Worm (Caenorhabditis elegans) whole organism, young adult: ENCODE measurements around the gene ugt-19.

Experiments
- B0035.1 ChIP-seq: sonication (generic microtip); optimal IDR thresholded peaks from 2 replicates; lab custom pipeline; 2016; ENCODE audit warnings: missing genetic modification characterization, mild to moderate bottlenecking, missing compliant biosample characterization, missing genotype, missing genetic modification reagents
- C06A6.2 ChIP-seq: fragments of 200-800 bp; sonication (Bioruptor generic); conservative IDR thresholded peaks from 2 replicates; pipeline ENCODE4 v1.3.6; 2022; ENCODE audit warnings: missing genetic modification characterization, missing compliant biosample characterization
- D2030.7 ChIP-seq: fragments of 200-800 bp; sonication (Bioruptor generic); IDR thresholded peaks from 2 replicates; pipeline ENCODE4 v1.3.6; 2022; ENCODE audit warnings: missing genetic modification reagents, missing genetic modification characterization, missing compliant biosample characterization
- F22D6.2 ChIP-seq: sonication (generic microtip); optimal IDR thresholded peaks from 2 replicates; lab custom pipeline; 2016; ENCODE audit warnings: mild to moderate bottlenecking, missing genetic modification characterization, missing compliant biosample characterization
- F49E8.2 ChIP-seq: sonication (generic microtip); optimal IDR thresholded peaks from 3 replicates; lab custom pipeline; 2017; ENCODE audit warnings: missing genetic modification characterization, mild to moderate bottlenecking, missing compliant biosample characterization, antibody characterized with exemption, moderate library complexity; ENCODE audit not compliant: insufficient read depth
- F52B5.7 ChIP-seq: sonication (generic microtip); optimal IDR thresholded peaks from 2 replicates; lab custom pipeline; 2016; ENCODE audit warnings: mild to moderate bottlenecking, missing genetic modification characterization, missing compliant biosample characterization
- F57A8.1 ChIP-seq: fragments of 200-800 bp; sonication (Bioruptor generic); optimal IDR thresholded peaks from 2 replicates; lab custom pipeline; 2018; ENCODE audit warnings: mild to moderate bottlenecking, missing genetic modification characterization, moderate library complexity, missing compliant biosample characterization
- F57C9.4 ChIP-seq: sonication (generic microtip); optimal IDR thresholded peaks from 2 replicates; lab custom pipeline; 2017; ENCODE audit warnings: mild to moderate bottlenecking, missing genetic modification characterization, missing compliant biosample characterization
- K12H6.12 ChIP-seq: fragments of 200-800 bp; sonication (Bioruptor generic); optimal IDR thresholded peaks from 2 replicates; lab custom pipeline; 2018; ENCODE audit warnings: mild to moderate bottlenecking, missing genetic modification characterization, missing compliant biosample characterization
- Y56A3A.18 ChIP-seq: fragments of 200-800 bp; sonication (Bioruptor generic); IDR thresholded peaks from 2 replicates; pipeline ENCODE4 v1.3.6; 2022; ENCODE audit warnings: missing genetic modification reagents, missing genetic modification characterization, missing compliant biosample characterization
- Y67H2A.10 ChIP-seq: fragments of 200-800 bp; sonication (Bioruptor generic); conservative IDR thresholded peaks from 2 replicates; pipeline ENCODE4 v1.3.6; 2022; ENCODE audit warnings: missing genetic modification reagents, missing genetic modification characterization, missing compliant biosample characterization
- Y95B8A.8 ChIP-seq: fragments of 200-800 bp; sonication (Bioruptor generic); IDR thresholded peaks from 2 replicates; pipeline ENCODE4 v1.3.6; 2022; ENCODE audit warnings: missing genetic modification reagents, missing genetic modification characterization, missing compliant biosample characterization
- athp-1 ChIP-seq: sonication (generic microtip); optimal IDR thresholded peaks from 2 replicates; lab custom pipeline; 2017; ENCODE audit warnings: mild to moderate bottlenecking, missing genetic modification characterization, missing compliant biosample characterization
- attf-5 ChIP-seq: fragments of 200-800 bp; sonication (Bioruptor generic); optimal IDR thresholded peaks from 2 replicates; lab custom pipeline; 2018; ENCODE audit warnings: mild to moderate bottlenecking, missing genetic modification characterization, missing compliant biosample characterization
- bed-2 ChIP-seq: fragments of 200-800 bp; sonication (Bioruptor generic); IDR thresholded peaks from 2 replicates; pipeline ENCODE4 v1.3.6; 2022; ENCODE audit warnings: missing genetic modification reagents, missing genetic modification characterization, missing compliant biosample characterization
- die-1 ChIP-seq: sonication (generic microtip); optimal IDR thresholded peaks from 2 replicates; lab custom pipeline; 2016; ENCODE audit warnings: missing genotype, mild to moderate bottlenecking, missing genetic modification characterization, missing compliant biosample characterization
- dpff-1 ChIP-seq: sonication (generic microtip); optimal IDR thresholded peaks from 2 replicates; lab custom pipeline; 2017; ENCODE audit warnings: mild to moderate bottlenecking, missing genetic modification characterization, missing compliant biosample characterization
- dpl-1 ChIP-seq: fragments of 150-350 bp; optimal IDR thresholded peaks from 2 replicates; lab custom pipeline; 2014; ENCODE audit warnings: missing biosample characterization, missing genetic modification reagents, missing genetic modification characterization
- efl-1 ChIP-seq: fragments of 150-350 bp; optimal IDR thresholded peaks from 2 replicates; lab custom pipeline; 2014; ENCODE audit warnings: missing biosample characterization, missing genetic modification reagents, missing genetic modification characterization
- egl-18 ChIP-seq: fragments of 200-800 bp; sonication (Bioruptor generic); IDR thresholded peaks from 2 replicates; pipeline ENCODE4 v1.3.6; 2022; ENCODE audit warnings: missing genetic modification reagents, missing genetic modification characterization, missing compliant biosample characterization
- hlh-26 ChIP-seq: fragments of 200-800 bp; sonication (Bioruptor generic); conservative IDR thresholded peaks from 2 replicates; pipeline ENCODE4 v1.3.6; 2022; ENCODE audit warnings: missing genetic modification reagents, missing genetic modification characterization, missing compliant biosample characterization
- hmg-1.2 ChIP-seq: fragments of 200-800 bp; sonication (Bioruptor generic); IDR thresholded peaks from 2 replicates; pipeline ENCODE4 v1.3.6; 2022; ENCODE audit warnings: missing genetic modification reagents, missing genetic modification characterization, missing compliant biosample characterization
- hmg-20 ChIP-seq: fragments of 200-800 bp; sonication (Bioruptor generic); IDR thresholded peaks from 2 replicates; pipeline ENCODE4 v1.3.6; 2022; ENCODE audit warnings: missing genetic modification reagents, missing genetic modification characterization, missing compliant biosample characterization
- hrde-1 ChIP-seq: sonication (generic microtip); optimal IDR thresholded peaks from 2 replicates; lab custom pipeline; 2016; ENCODE audit warnings: missing genetic modification characterization, mild to moderate bottlenecking, missing compliant biosample characterization, moderate library complexity, missing genotype, missing genetic modification reagents, borderline replicate concordance
- lin-26 ChIP-seq: fragments of 200-800 bp; sonication (Bioruptor generic); IDR thresholded peaks from 2 replicates; pipeline ENCODE4 v1.3.6; 2022; ENCODE audit warnings: missing genetic modification reagents, missing genetic modification characterization, missing compliant biosample characterization
- lin-40 ChIP-seq: sonication (generic microtip); optimal IDR thresholded peaks from 2 replicates; lab custom pipeline; 2016; ENCODE audit warnings: missing genetic modification characterization, mild to moderate bottlenecking, missing compliant biosample characterization, missing genotype, missing genetic modification reagents
- madf-8 ChIP-seq: fragments of 200-800 bp; sonication (Bioruptor generic); conservative IDR thresholded peaks from 2 replicates; pipeline ENCODE4 v1.3.6; 2022; ENCODE audit warnings: missing genetic modification reagents, missing genetic modification characterization, missing compliant biosample characterization
- nfya-2 ChIP-seq: fragments of 200-800 bp; sonication (Bioruptor generic); IDR thresholded peaks from 2 replicates; pipeline ENCODE4 v1.3.6; 2022; ENCODE audit warnings: missing genetic modification reagents, missing genetic modification characterization, missing compliant biosample characterization
- nhr-120 ChIP-seq: fragments of 200-800 bp; sonication (Bioruptor generic); IDR thresholded peaks from 2 replicates; pipeline ENCODE4 v1.3.6; 2022; ENCODE audit warnings: missing genetic modification characterization, missing compliant biosample characterization
- nhr-179 ChIP-seq: sonication (generic microtip); optimal IDR thresholded peaks from 2 replicates; lab custom pipeline; 2016; ENCODE audit warnings: mild to moderate bottlenecking, missing genetic modification characterization, missing compliant biosample characterization
- nhr-27 ChIP-seq: fragments of 200-800 bp; sonication (Bioruptor generic); optimal IDR thresholded peaks from 2 replicates; lab custom pipeline; 2018; ENCODE audit warnings: mild to moderate bottlenecking, missing genetic modification characterization, moderate library complexity, missing compliant biosample characterization
- sdz-38 ChIP-seq: sonication (generic microtip); optimal IDR thresholded peaks from 2 replicates; lab custom pipeline; 2016; ENCODE audit warnings: missing genotype, missing genetic modification characterization, missing compliant biosample characterization
- sea-2 ChIP-seq: fragments of 200-800 bp; sonication (Bioruptor generic); IDR thresholded peaks from 2 replicates; pipeline ENCODE4 v1.3.6; 2022; ENCODE audit warnings: missing genetic modification characterization, missing compliant biosample characterization
- snpc-4 ChIP-seq, 5 experiments: fragments of 150-350 bp in 1 of 5; sonication (generic microtip) in 4 of 5; optimal IDR thresholded peaks; 2 replicates each; lab custom pipeline; 2014 to 2018; ENCODE audit warnings: missing genetic modification characterization in 5 of 5, missing biosample characterization in 3 of 5, antibody characterized with exemption in 2 of 5, mild to moderate bottlenecking in 2 of 5, missing compliant biosample characterization in 2 of 5, missing genotype in 2 of 5, moderate library complexity in 2 of 5, missing genetic modification reagents in 1 of 5
- somi-1 ChIP-seq: fragments of 200-800 bp; sonication (Bioruptor generic); optimal IDR thresholded peaks from 2 replicates; lab custom pipeline; 2018; ENCODE audit warnings: mild to moderate bottlenecking, missing genetic modification characterization, missing compliant biosample characterization
- tbp1 ChIP-seq: fragments of 200-800 bp; sonication (Bioruptor generic); optimal IDR thresholded peaks from 2 replicates; lab custom pipeline; 2018; ENCODE audit warnings: mild to moderate bottlenecking, missing genetic modification characterization, missing compliant biosample characterization
- tlf-1 ChIP-seq: fragments of 200-800 bp; sonication (Bioruptor generic); optimal IDR thresholded peaks from 2 replicates; lab custom pipeline; 2018; ENCODE audit warnings: mild to moderate bottlenecking, missing genetic modification characterization, missing compliant biosample characterization
- xnd-1 ChIP-seq: sonication (generic microtip); optimal IDR thresholded peaks from 2 replicates; lab custom pipeline; 2016; ENCODE audit warnings: missing genotype, missing genetic modification reagents, missing genetic modification characterization, missing compliant biosample characterization
- zfh-2 ChIP-seq: fragments of 200-800 bp; sonication (Bioruptor generic); conservative IDR thresholded peaks from 2 replicates; pipeline ENCODE4 v1.3.6; 2022; ENCODE audit warnings: missing genetic modification reagents, missing genetic modification characterization, missing compliant biosample characterization
- ztf-25 ChIP-seq: fragments of 200-800 bp; sonication (Bioruptor generic); IDR thresholded peaks from 2 replicates; pipeline ENCODE4 v1.3.6; 2022; ENCODE audit warnings: missing genetic modification reagents, missing genetic modification characterization, missing compliant biosample characterization

ugt-19 gene

ce11 chrIV:6097040-6097928 is 17.5 kb upstream of the ugt-19 start (continued):
- TF ChIP-seq F52B5.7 (tag; lab: Kevin White, UChicago) = no peak
- TF ChIP-seq bed-2 (GFP tag; lab: Robert Waterston, UW) = no peak
- TF ChIP-seq hlh-26 = no peak
- TF ChIP-seq attf-5 = peak; percentile 52
- no peak for TF ChIP-seq dpl-1 (GFP tag; lab: Kevin White, UChicago)
- no peak for TF ChIP-seq F57C9.4 (tag; lab: Kevin White, UChicago)
- no peak for TF ChIP-seq Y95B8A.8 (GFP tag; lab: Robert Waterston, UW)
- TF ChIP-seq tlf-1 (GFP tag; lab: Kevin White, UChicago) = no peak
- no peak for TF ChIP-seq F22D6.2 (tag; lab: Kevin White, UChicago)
- no peak for TF ChIP-seq dpff-1 (tag; lab: Kevin White, UChicago)
- TF ChIP-seq die-1 (tag; lab: Kevin White, UChicago) = peak; percentile 48
- no peak for TF ChIP-seq xnd-1 (tag; lab: Kevin White, UChicago)
- TF ChIP-seq hmg-1.2 (GFP tag; lab: Robert Waterston, UW) = peak; percentile 90
- no peak for TF ChIP-seq nhr-27 (tag; lab: Kevin White, UChicago)
- no peak for TF ChIP-seq athp-1
- TF ChIP-seq zfh-2 = peak; percentile 97
- no peak for TF ChIP-seq nhr-120 (GFP tag; lab: Robert Waterston, UW)
- TF ChIP-seq sdz-38 (tag; lab: Kevin White, UChicago) = no peak
- TF ChIP-seq hrde-1 (tag; lab: Kevin White, UChicago) = no peak
- no peak for TF ChIP-seq sea-2 (GFP tag; lab: Robert Waterston, UW)
- no peak for TF ChIP-seq nfya-2 (GFP tag; lab: Robert Waterston, UW)
- TF ChIP-seq tbp1 (GFP tag; lab: Kevin White, UChicago) = peak; percentile 44
- peak; percentile 2 for TF ChIP-seq snpc-4 (GFP tag; optimal IDR thresholded peaks at IDR 0.05; lab: Kevin White, UChicago)
- TF ChIP-seq snpc-4 (tag; optimal IDR thresholded peaks at IDR 0.05; lab: Kevin White, UChicago) = peak in 3 of 4 experiments; percentile 52 to 86 (median 72)
- 0 out of 2 replicates have a peak, but pooled peaks have one; percentile 65 for TF ChIP-seq Y56A3A.18
- peak; percentile 66 for TF ChIP-seq somi-1 (GFP tag; lab: Kevin White, UChicago)
- TF ChIP-seq D2030.7 (GFP tag; lab: Robert Waterston, UW) = no peak
- peak; percentile 67 for TF ChIP-seq lin-40 (tag; lab: Kevin White, UChicago)
- no peak for TF ChIP-seq B0035.1
- TF ChIP-seq hmg-20 (GFP tag; lab: Robert Waterston, UW) = 0 out of 2 replicates have a peak, but pooled peaks have one; percentile 9
- TF ChIP-seq F49E8.2 (tag; lab: Kevin White, UChicago) = no peak
- TF ChIP-seq K12H6.12 (tag; lab: Kevin White, UChicago) = peak; percentile 59
- TF ChIP-seq C06A6.2 (GFP tag; lab: Robert Waterston, UW) = 0 out of 2 replicates have a peak, but pooled peaks have one; percentile 15
- TF ChIP-seq efl-1 (GFP tag; lab: Kevin White, UChicago) = no peak

ce11 chrIV:6095357-6095858 is 15.7 kb upstream of the ugt-19 start, which contains the start of gene lag-1:
TSS of gene lag-1 (plus strand) at chrIV:6095407.
- TF ChIP-seq Y67H2A.10 (GFP tag; lab: Robert Waterston, UW) = no peak
- no peak for TF ChIP-seq F57A8.1 (GFP tag; lab: Kevin White, UChicago)
- TF ChIP-seq lin-26 (GFP tag; lab: Robert Waterston, UW) = no peak
- TF ChIP-seq nhr-179 (tag; lab: Kevin White, UChicago) = no peak
- no peak for TF ChIP-seq ztf-25
- TF ChIP-seq madf-8 (GFP tag; lab: Robert Waterston, UW) = no peak
- no peak for TF ChIP-seq egl-18 (GFP tag; lab: Robert Waterston, UW)
